Fruit fly (Drosophila melanogaster): ENCODE data around the gene CG18628.

CG18628 gene

DNA sequence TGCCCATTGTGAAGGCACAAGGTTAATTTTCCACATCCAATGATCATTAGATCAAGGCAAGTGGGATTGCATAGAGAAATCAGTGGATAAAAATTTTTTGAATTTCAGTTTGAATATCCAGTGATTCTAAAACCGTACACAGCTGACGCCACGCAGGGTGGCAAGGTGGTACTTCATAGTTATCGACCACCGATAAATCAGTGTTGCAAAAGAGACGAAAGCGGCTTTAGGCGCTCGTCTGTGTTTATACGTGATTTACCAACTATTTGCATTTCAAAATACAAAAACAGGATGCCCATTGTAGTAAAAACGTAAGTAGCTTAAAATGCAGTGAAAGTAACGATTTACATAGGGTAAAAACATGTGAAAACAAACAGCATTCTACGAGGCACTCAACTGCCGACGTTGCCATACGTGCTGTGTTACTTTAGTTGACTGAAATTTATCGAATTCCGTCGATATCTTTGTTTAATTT lies 8.6 kb upstream of the CG18628 start, which contains the start of the genes CG42535, CG34001 and hay (continued):
- TF ChIP-seq ac (GFP tag; optimal IDR thresholded peaks at IDR 0.05) (no peak), cad (GFP tag; optimal IDR thresholded peaks at IDR 0.05) (no peak), fru (optimal IDR thresholded peaks at IDR 0.05) (no peak), jumu (GFP tag; optimal IDR thresholded peaks at IDR 0.05) (peak; percentile 8), CG16813 (GFP tag; IDR thresholded peaks at IDR 0.05; ENCODE audit: partially characterized antibody) (peak; percentile 54; the same call in 2 of the 3 replicates), CG14441 (GFP tag; IDR thresholded peaks at IDR 0.05) (no peak), CG2120 (GFP tag; optimal IDR thresholded peaks at IDR 0.05) (peak; percentile 55), hkb (optimal IDR thresholded peaks at IDR 0.05) (peak; percentile 32), hkb (GFP tag; IDR thresholded peaks at IDR 0.05) (no peak), BEAF-32 (GFP tag; optimal IDR thresholded peaks at IDR 0.05) (peak; percentile 51), zfh1 (GFP tag; IDR thresholded peaks at IDR 0.05) (peak; percentile 9; the same call in 1 of the 3 replicates), CrebB (tag; optimal IDR thresholded peaks at IDR 0.05) (no peak), zen2 (GFP tag; IDR thresholded peaks at IDR 0.05; ENCODE audit: partially characterized antibody) (no peak), lilli (GFP tag; optimal IDR thresholded peaks at IDR 0.05) (no peak), stwl (tag; optimal IDR thresholded peaks at IDR 0.05) (peak; percentile 94), CG4617 (GFP tag; optimal IDR thresholded peaks at IDR 0.05; ENCODE audit: borderline replicate concordance) (peak; percentile 58), CG12942 (GFP tag; optimal IDR thresholded peaks at IDR 0.05) (no peak), org-1 (GFP tag; optimal IDR thresholded peaks at IDR 0.05) (no peak), fd3F (GFP tag; optimal IDR thresholded peaks at IDR 0.05) (no peak), Poxn (GFP tag; IDR thresholded peaks at IDR 0.05) (no peak), CG9797 (GFP tag; optimal IDR thresholded peaks at IDR 0.05) (peak; percentile 5), aop (GFP tag; IDR thresholded peaks at IDR 0.05) (no peak), chinmo (GFP tag; IDR thresholded peaks at IDR 0.05; ENCODE audit: partially characterized antibody) (no peak), phol (tag; optimal IDR thresholded peaks at IDR 0.05) (peak; percentile 43), CG12071 (GFP tag; optimal IDR thresholded peaks at IDR 0.05) (no peak), kah (GFP tag; optimal IDR thresholded peaks at IDR 0.05) (no peak), CG6272 (GFP tag; IDR thresholded peaks at IDR 0.05) (no peak), CG17829 (tag; optimal IDR thresholded peaks at IDR 0.05) (peak; percentile 36), D19B (GFP tag; optimal IDR thresholded peaks at IDR 0.05) (no peak), YL-1 (GFP tag; optimal IDR thresholded peaks at IDR 0.05) (peak; percentile 69), mld (GFP tag; IDR thresholded peaks at IDR 0.05; ENCODE audit: partially characterized antibody) (no peak), ham (GFP tag; IDR thresholded peaks at IDR 0.05) (no peak), Hr78 (GFP tag; optimal IDR thresholded peaks at IDR 0.05) (no peak), Blimp-1 (GFP tag; optimal IDR thresholded peaks at IDR 0.05) (no peak), pho (GFP tag; optimal IDR thresholded peaks at IDR 0.05) (peak; percentile 11), ttk (GFP tag; IDR thresholded peaks at IDR 0.05) (no peak), CG13624 (GFP tag; optimal IDR thresholded peaks at IDR 0.05) (peak; percentile 24), nmo (GFP tag; optimal IDR thresholded peaks at IDR 0.05) (peak; percentile 60), so (GFP tag; IDR thresholded peaks at IDR 0.05) (no peak), Nf-YB (GFP tag; optimal IDR thresholded peaks at IDR 0.05) (no peak), Side (GFP tag; optimal IDR thresholded peaks at IDR 0.05) (no peak), otp (GFP tag; IDR thresholded peaks at IDR 0.05) (no peak), Opbp (GFP tag; IDR thresholded peaks at IDR 0.05; ENCODE audit: partially characterized antibody) (no peak), CG6254 (GFP tag; optimal IDR thresholded peaks at IDR 0.05) (no peak), dm (GFP tag; optimal IDR thresholded peaks at IDR 0.05) (no peak), CG4424 (GFP tag; optimal IDR thresholded peaks at IDR 0.05) (no peak), Rx (GFP tag; IDR thresholded peaks at IDR 0.05) (no peak), CoRest (tag; optimal IDR thresholded peaks at IDR 0.05) (peak; percentile 38), Sry-δ (GFP tag; optimal IDR thresholded peaks at IDR 0.05) (peak; percentile 56), Abd-B (GFP tag; optimal IDR thresholded peaks at IDR 0.05) (no peak), CG12769 (tag; optimal IDR thresholded peaks at IDR 0.05) (no peak)
